Fruit fly (Drosophila melanogaster) whole organism, prepupa: ENCODE results near the gene ppk11.

ENCODE experiments used
- Blimp-1 ChIP-seq: fragments of 200-800 bp; sonication (Bioruptor generic); optimal IDR thresholded peaks from 3 replicates; lab custom pipeline; 2017; ENCODE audit warnings: missing biosample characterization, missing genetic modification characterization, mild to moderate bottlenecking, moderate library complexity, missing genetic modification reagents
- CG10631 ChIP-seq: fragments of 200-800 bp; sonication (Bioruptor generic); optimal IDR thresholded peaks from 2 replicates; lab custom pipeline; 2016; ENCODE audit warnings: missing biosample characterization, missing genetic modification characterization
- CG10669 ChIP-seq: fragments of 200-800 bp; sonication (Bioruptor generic); optimal IDR thresholded peaks from 3 replicates; lab custom pipeline; 2018; ENCODE audit warnings: missing biosample characterization, mild to moderate bottlenecking, missing genetic modification characterization, moderate library complexity
- CG11294 ChIP-seq: fragments of 200-800 bp; sonication (Bioruptor generic); IDR thresholded peaks from 2 replicates; pipeline ENCODE4 v1.3.6; 2022; ENCODE audit warnings: missing biosample characterization, missing genetic modification characterization
- CG11902 ChIP-seq: fragments of 200-800 bp; sonication (Bioruptor generic); optimal IDR thresholded peaks from 3 replicates; lab custom pipeline; 2016; ENCODE audit warnings: missing biosample characterization, missing genetic modification characterization
- CG15336 ChIP-seq: fragments of 200-800 bp; sonication (Bioruptor generic); IDR thresholded peaks from 2 replicates; pipeline ENCODE4 v1.3.6; 2022; ENCODE audit warnings: missing biosample characterization, missing genetic modification characterization
- CG1621 ChIP-seq: fragments of 200-800 bp; sonication (Bioruptor generic); optimal IDR thresholded peaks from 3 replicates; lab custom pipeline; 2018; ENCODE audit warnings: missing biosample characterization, mild to moderate bottlenecking, missing genetic modification characterization
- CG3032 ChIP-seq: fragments of 200-800 bp; optimal IDR thresholded peaks from 2 replicates; lab custom pipeline; 2019; ENCODE audit warnings: missing biosample characterization, mild to moderate bottlenecking, missing genetic modification characterization, moderate library complexity
- CG31627 ChIP-seq: fragments of 200-800 bp; sonication (Bioruptor generic); optimal IDR thresholded peaks from 3 replicates; lab custom pipeline; 2016; ENCODE audit warnings: missing biosample characterization, missing genetic modification characterization
- CG32006 ChIP-seq: fragments of 200-800 bp; sonication (Bioruptor generic); optimal IDR thresholded peaks from 3 replicates; lab custom pipeline; 2017; ENCODE audit warnings: missing biosample characterization, mild to moderate bottlenecking, missing genetic modification characterization
- CG34406 ChIP-seq: fragments of 200-800 bp; sonication (Bioruptor generic); optimal IDR thresholded peaks from 3 replicates; lab custom pipeline; 2016; ENCODE audit warnings: missing biosample characterization, missing genetic modification characterization
- CG3919 ChIP-seq: fragments of 200-800 bp; sonication (Bioruptor generic); optimal IDR thresholded peaks from 3 replicates; lab custom pipeline; 2016; ENCODE audit warnings: missing biosample characterization, missing genetic modification characterization
- CG4318 ChIP-seq: fragments of 200-800 bp; sonication (Bioruptor generic); optimal IDR thresholded peaks from 3 replicates; lab custom pipeline; 2017; ENCODE audit warnings: missing biosample characterization, mild to moderate bottlenecking, missing genetic modification characterization
- CG6163 ChIP-seq: fragments of 200-800 bp; sonication (Bioruptor generic); IDR thresholded peaks from 3 replicates; pipeline ENCODE4 v1.3.6; 2022; ENCODE audit warnings: missing biosample characterization, missing genetic modification characterization
- CG6276 ChIP-seq: fragments of 200-800 bp; sonication (Bioruptor generic); optimal IDR thresholded peaks from 2 replicates; lab custom pipeline; 2017; ENCODE audit warnings: missing biosample characterization, mild to moderate bottlenecking, missing genetic modification characterization
- CG6792 ChIP-seq: fragments of 200-800 bp; sonication (Bioruptor generic); optimal IDR thresholded peaks from 3 replicates; lab custom pipeline; 2016; ENCODE audit warnings: missing biosample characterization, missing genetic modification characterization
- CG6854 ChIP-seq: fragments of 200-800 bp; sonication (Bioruptor generic); optimal IDR thresholded peaks from 2 replicates; lab custom pipeline; 2017; ENCODE audit warnings: missing biosample characterization, mild to moderate bottlenecking, missing genetic modification characterization
- CG8119 ChIP-seq: fragments of 200-800 bp; sonication (Bioruptor generic); IDR thresholded peaks from 3 replicates; pipeline ENCODE4 v1.3.6; 2022; ENCODE audit warnings: missing biosample characterization, missing genetic modification characterization
- CG8632 ChIP-seq: fragments of 200-800 bp; sonication (Bioruptor generic); optimal IDR thresholded peaks from 3 replicates; lab custom pipeline; 2016; ENCODE audit warnings: missing biosample characterization, missing genetic modification characterization
- Eip78C ChIP-seq: fragments of 200-800 bp; sonication (Bioruptor generic); peaks from one replicate; lab custom pipeline; 2016; ENCODE audit warnings: missing biosample characterization, missing genetic modification characterization
- Eip93F ChIP-seq: fragments of 200-800 bp; sonication (Bioruptor generic); optimal IDR thresholded peaks from 2 replicates; lab custom pipeline; 2016; ENCODE audit warnings: missing biosample characterization, mild to moderate bottlenecking, missing genetic modification characterization
- Ets21C ChIP-seq: fragments of 200-800 bp; sonication (Bioruptor generic); optimal IDR thresholded peaks from 3 replicates; lab custom pipeline; 2016; ENCODE audit warnings: missing biosample characterization, missing genetic modification characterization
- Ets96B ChIP-seq: fragments of 200-800 bp; optimal IDR thresholded peaks from 2 replicates; lab custom pipeline; 2019; ENCODE audit warnings: missing biosample characterization, mild to moderate bottlenecking, missing genetic modification characterization, moderate library complexity
- Gug ChIP-seq: fragments of 200-800 bp; sonication (Bioruptor generic); IDR thresholded peaks from 2 replicates; pipeline ENCODE4 v1.3.6; 2022; ENCODE audit warnings: missing biosample characterization, missing genetic modification characterization
- Hr39 ChIP-seq: fragments of 200-800 bp; sonication (Bioruptor generic); optimal IDR thresholded peaks from 2 replicates; lab custom pipeline; 2016; ENCODE audit warnings: missing biosample characterization, missing genetic modification characterization
- Hr4 ChIP-seq: fragments of 200-800 bp; sonication (Bioruptor generic); optimal IDR thresholded peaks from 3 replicates; lab custom pipeline; 2016; ENCODE audit warnings: missing biosample characterization, missing genetic modification characterization
- Lpt ChIP-seq: fragments of 200-800 bp; sonication (Bioruptor generic); optimal IDR thresholded peaks from 3 replicates; lab custom pipeline; 2016; ENCODE audit warnings: missing biosample characterization, missing genetic modification characterization
- Met ChIP-seq: fragments of 200-800 bp; sonication (Bioruptor generic); optimal IDR thresholded peaks from 3 replicates; lab custom pipeline; 2016; ENCODE audit warnings: missing biosample characterization, missing genetic modification characterization
- Smox ChIP-seq: fragments of 200-800 bp; sonication (Bioruptor generic); optimal IDR thresholded peaks from 3 replicates; lab custom pipeline; 2016; ENCODE audit warnings: missing biosample characterization, missing genetic modification characterization
- Sox102F ChIP-seq: fragments of 200-800 bp; sonication (Bioruptor generic); optimal IDR thresholded peaks from 2 replicates; lab custom pipeline; 2016; ENCODE audit warnings: missing biosample characterization, mild to moderate bottlenecking, missing genetic modification characterization
- Sox14 ChIP-seq: fragments of 200-800 bp; sonication (Bioruptor generic); optimal IDR thresholded peaks from 3 replicates; lab custom pipeline; 2016; ENCODE audit warnings: missing biosample characterization, missing genetic modification characterization
- Sox15 ChIP-seq: fragments of 200-800 bp; sonication (Bioruptor generic); optimal IDR thresholded peaks from 3 replicates; lab custom pipeline; 2016; ENCODE audit warnings: missing biosample characterization, missing genetic modification characterization
- achi ChIP-seq: fragments of 200-800 bp; sonication (Bioruptor generic); optimal IDR thresholded peaks from 3 replicates; lab custom pipeline; 2016; ENCODE audit warnings: missing biosample characterization, missing genetic modification characterization
- acj6 ChIP-seq: fragments of 200-800 bp; sonication (Bioruptor generic); optimal IDR thresholded peaks from 3 replicates; lab custom pipeline; 2016; ENCODE audit warnings: missing biosample characterization, missing genetic modification characterization
- cyc ChIP-seq: fragments of 200-800 bp; sonication (Bioruptor generic); optimal IDR thresholded peaks from 3 replicates; lab custom pipeline; 2016; ENCODE audit warnings: missing biosample characterization, missing genetic modification characterization
- dsx ChIP-seq: fragments of 200-800 bp; optimal IDR thresholded peaks from 3 replicates; lab custom pipeline; 2019; ENCODE audit warnings: missing biosample characterization, mild to moderate bottlenecking, missing genetic modification characterization, moderate library complexity; ENCODE audit not compliant: poor library complexity, severe bottlenecking
- eg ChIP-seq: fragments of 200-800 bp; sonication (Bioruptor generic); IDR thresholded peaks from 3 replicates; pipeline ENCODE4 v1.3.6; 2022; ENCODE audit warnings: missing biosample characterization, missing genetic modification characterization
- esn ChIP-seq: fragments of 200-800 bp; sonication (Bioruptor generic); optimal IDR thresholded peaks from 2 replicates; lab custom pipeline; 2016; ENCODE audit warnings: missing biosample characterization, mild to moderate bottlenecking, missing genetic modification characterization, moderate library complexity
- fd85E ChIP-seq: fragments of 200-800 bp; sonication (Bioruptor generic); optimal IDR thresholded peaks from 3 replicates; lab custom pipeline; 2016; ENCODE audit warnings: missing biosample characterization, missing genetic modification characterization
- fkh ChIP-seq: fragments of 200-800 bp; sonication (Bioruptor generic); optimal IDR thresholded peaks from 3 replicates; lab custom pipeline; 2017; ENCODE audit warnings: missing biosample characterization, mild to moderate bottlenecking, missing genetic modification characterization, moderate library complexity
- lz ChIP-seq: fragments of 200-800 bp; sonication (Bioruptor generic); optimal IDR thresholded peaks from 3 replicates; lab custom pipeline; 2016; ENCODE audit warnings: missing biosample characterization, missing genetic modification characterization
- net ChIP-seq: fragments of 200-800 bp; sonication (Bioruptor generic); optimal IDR thresholded peaks from 3 replicates; lab custom pipeline; 2016; ENCODE audit warnings: missing biosample characterization, missing genetic modification characterization
- pdm3 ChIP-seq: fragments of 200-800 bp; sonication (Bioruptor generic); optimal IDR thresholded peaks from 3 replicates; lab custom pipeline; 2016; ENCODE audit warnings: missing biosample characterization, missing genetic modification characterization
- salr ChIP-seq, 2 experiments: fragments of 200-800 bp; sonication (Bioruptor generic); optimal IDR thresholded peaks; 3 replicates each; lab custom pipeline; 2016 to 2018; ENCODE audit warnings: missing biosample characterization in 2 of 2, missing genetic modification characterization in 2 of 2, mild to moderate bottlenecking in 1 of 2
- ss ChIP-seq, 2 experiments: fragments of 200-800 bp; sonication (Bioruptor generic); optimal IDR thresholded peaks; 2 replicates in 1 of 2; 3 replicates in 1 of 2; lab custom pipeline; 2017 to 2018; ENCODE audit warnings: mild to moderate bottlenecking in 2 of 2, missing biosample characterization in 2 of 2, missing genetic modification characterization in 2 of 2, moderate library complexity in 1 of 2
- svp ChIP-seq: fragments of 200-800 bp; sonication (Bioruptor generic); peaks from one replicate; lab custom pipeline; 2016; ENCODE audit warnings: missing biosample characterization, missing genetic modification characterization
- topi ChIP-seq: fragments of 200-800 bp; sonication (Bioruptor generic); optimal IDR thresholded peaks from 3 replicates; lab custom pipeline; 2016; ENCODE audit warnings: missing biosample characterization, missing genetic modification characterization
- vri ChIP-seq: fragments of 200-800 bp; sonication (Bioruptor generic); optimal IDR thresholded peaks from 3 replicates; lab custom pipeline; 2016; ENCODE audit warnings: missing biosample characterization, mild to moderate bottlenecking, missing genetic modification characterization

Gene ppk11

DNA sequence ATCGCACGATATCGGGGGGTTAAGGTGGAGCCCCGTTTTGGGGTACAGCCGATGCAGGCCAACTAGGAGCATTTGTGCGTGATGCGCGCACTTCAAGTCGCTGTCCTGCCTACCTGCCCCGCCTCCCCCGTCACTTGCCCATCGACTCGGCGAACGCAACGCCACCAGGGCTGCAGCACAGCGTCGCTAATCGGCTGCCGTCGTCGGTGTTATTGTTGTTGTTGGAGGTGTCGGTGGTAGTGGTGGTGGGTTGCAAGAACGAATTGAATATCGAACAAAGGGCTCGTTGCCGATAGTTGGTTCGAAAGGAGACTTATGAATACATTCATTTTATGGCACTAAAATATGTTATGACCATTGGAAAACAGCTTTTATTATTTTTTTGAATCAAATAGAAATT lies 16.0 kb downstream of the ppk11 start:
- TF ChIP-seq CG32006 (GFP tag; lab: Kevin White, UChicago): peak; percentile 49
- TF ChIP-seq Blimp-1 (GFP tag; lab: Kevin White, UChicago): no peak
- TF ChIP-seq ss (GFP tag; optimal IDR thresholded peaks at IDR 0.05; lab: Kevin White, UChicago): peak in 1 of 2 experiments; percentile 67
- TF ChIP-seq dsx: peak; percentile 21
- peak; percentile 26 for TF ChIP-seq Sox15 (GFP tag; lab: Kevin White, UChicago)
- TF ChIP-seq Eip93F: no peak
- peak; percentile 34 for TF ChIP-seq Ets21C
- TF ChIP-seq CG10669: no peak
- no peak for TF ChIP-seq CG34406 (GFP tag; lab: Kevin White, UChicago)
- no peak for TF ChIP-seq CG8119 (GFP tag; lab: Robert Waterston, UW)
- peak; percentile 16; the same call in 1 of the 2 replicates for TF ChIP-seq CG15336 (GFP tag; lab: Robert Waterston, UW)
- peak; percentile 11 for TF ChIP-seq lz
- peak; percentile 48 for TF ChIP-seq CG3032 (tag; lab: Kevin White, UChicago)
- peak; percentile 48 for TF ChIP-seq Hr39 (GFP tag; lab: Kevin White, UChicago)
- TF ChIP-seq CG6854 (GFP tag; lab: Kevin White, UChicago): peak; percentile 59
- peak; percentile 48 for TF ChIP-seq net
- peak; percentile 14 for TF ChIP-seq cyc (GFP tag; lab: Kevin White, UChicago)
- TF ChIP-seq CG6792 (GFP tag; lab: Kevin White, UChicago): peak; percentile 36
- no peak for TF ChIP-seq CG11902 (GFP tag; lab: Kevin White, UChicago)
- peak; percentile 25 for TF ChIP-seq acj6 (GFP tag; lab: Kevin White, UChicago)
- no peak for TF ChIP-seq fd85E (GFP tag; lab: Kevin White, UChicago)
- TF ChIP-seq Ets96B (tag; lab: Kevin White, UChicago): peak; percentile 2
- peak; percentile 66 for TF ChIP-seq esn (GFP tag; lab: Kevin White, UChicago)
- peak; percentile 62 for TF ChIP-seq CG10631 (GFP tag; lab: Kevin White, UChicago)
- no peak for TF ChIP-seq Sox102F (GFP tag; lab: Kevin White, UChicago)
- TF ChIP-seq eg: peak; percentile 62; the same call in 2 of the 3 replicates
- peak; percentile 81 for TF ChIP-seq Sox14 (GFP tag; lab: Kevin White, UChicago)
- TF ChIP-seq CG6163 (GFP tag; lab: Robert Waterston, UW): peak; percentile 78
- TF ChIP-seq svp (GFP tag; lab: Kevin White, UChicago): peak; percentile 72
- peak; percentile 54 for TF ChIP-seq CG31627 (GFP tag; lab: Kevin White, UChicago)
- peak; percentile 58 for TF ChIP-seq CG1621
- TF ChIP-seq Met (GFP tag; lab: Kevin White, UChicago): no peak
- no peak for TF ChIP-seq CG6276 (GFP tag; lab: Kevin White, UChicago)
- peak; percentile 40 for TF ChIP-seq topi (GFP tag; lab: Kevin White, UChicago)
- no peak for TF ChIP-seq Hr4 (GFP tag; lab: Kevin White, UChicago)
- TF ChIP-seq achi: peak; percentile 34
- TF ChIP-seq CG8632 (GFP tag; lab: Kevin White, UChicago): no peak
- TF ChIP-seq Gug (GFP tag; lab: Robert Waterston, UW): peak; percentile 40
- TF ChIP-seq CG3919: no peak
- TF ChIP-seq CG11294 (GFP tag; lab: Robert Waterston, UW): 0 out of 2 replicates have a peak, but pooled peaks have one; percentile 10

DNA sequence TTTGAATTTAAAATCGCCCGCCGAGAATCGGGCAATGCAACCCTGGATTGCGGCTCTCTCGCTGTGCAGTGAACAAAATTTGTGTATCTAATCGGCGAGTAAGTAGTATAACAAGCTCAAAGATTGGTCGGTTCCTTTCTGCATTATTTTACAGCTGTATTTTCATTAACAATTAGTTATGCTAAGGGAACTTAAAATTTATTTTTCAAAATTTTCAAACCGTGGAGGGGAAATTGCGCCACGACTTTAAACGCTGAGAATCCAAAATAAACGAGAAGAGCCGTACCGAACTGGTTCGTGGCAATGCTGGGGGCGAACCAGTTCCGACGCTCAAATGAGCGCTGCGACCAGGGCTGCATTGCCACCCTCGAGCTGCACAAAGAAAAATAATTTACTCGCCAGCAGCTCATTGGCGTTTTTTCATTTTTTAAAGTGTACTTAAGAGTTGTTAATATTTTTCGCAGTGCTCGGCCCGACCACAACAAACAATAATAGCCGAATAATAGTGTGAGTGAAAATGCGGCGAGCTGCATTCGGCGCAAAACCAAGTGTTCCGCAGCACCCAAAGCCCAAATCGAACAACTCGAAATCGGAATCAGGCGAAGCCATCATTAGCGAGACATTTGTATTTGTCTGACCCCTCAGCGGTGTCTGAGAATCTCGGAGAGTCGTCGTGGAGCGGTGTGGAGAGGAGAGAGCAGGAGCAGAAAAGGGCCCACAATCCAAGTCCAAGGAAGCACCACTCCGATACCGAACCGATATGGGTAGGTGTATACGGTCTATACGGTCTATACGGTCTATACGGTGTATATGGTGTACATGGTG lies 16.6 kb downstream of the ppk11 start, which contains the start of gene zf30C:
TSS of gene zf30C (plus strand) at position 353 of the 825 bp plus-strand sequence.
- peak; percentile 87 for TF ChIP-seq Sox102F (GFP tag; lab: Kevin White, UChicago)
- TF ChIP-seq Sox14 (GFP tag; lab: Kevin White, UChicago): peak; percentile 94
- TF ChIP-seq vri (GFP tag; lab: Kevin White, UChicago): peak; percentile 84
- TF ChIP-seq Eip78C: peak; percentile 96
- TF ChIP-seq achi: peak; percentile 90
- TF ChIP-seq Smox (GFP tag; lab: Kevin White, UChicago): peak; percentile 87
- TF ChIP-seq pdm3 (GFP tag; lab: Kevin White, UChicago): peak; percentile 93
- peak; percentile 93 for TF ChIP-seq esn (GFP tag; lab: Kevin White, UChicago)
- TF ChIP-seq Lpt (GFP tag; lab: Kevin White, UChicago): peak; percentile 78
- TF ChIP-seq CG10669: peak; percentile 73
- TF ChIP-seq Hr39 (GFP tag; lab: Kevin White, UChicago): peak; percentile 95
- peak; percentile 73 for TF ChIP-seq CG4318 (GFP tag; lab: Kevin White, UChicago)
- peak; percentile 89 for TF ChIP-seq Met (GFP tag; lab: Kevin White, UChicago)
- TF ChIP-seq CG10631 (GFP tag; lab: Kevin White, UChicago): peak; percentile 91
- TF ChIP-seq fd85E (GFP tag; lab: Kevin White, UChicago): peak; percentile 53
- TF ChIP-seq CG31627 (GFP tag; lab: Kevin White, UChicago): peak; percentile 94
- peak; percentile 75 for TF ChIP-seq CG15336 (GFP tag; lab: Robert Waterston, UW)
- peak; percentile 45 to 83 for TF ChIP-seq salr (GFP tag; optimal IDR thresholded peaks at IDR 0.05; lab: Kevin White, UChicago)
- peak; percentile 40 for TF ChIP-seq fkh (GFP tag; lab: Kevin White, UChicago)
- TF ChIP-seq CG3919: peak; percentile 96
- peak; percentile 86 for TF ChIP-seq CG11902 (GFP tag; lab: Kevin White, UChicago)
- peak; percentile 83 for TF ChIP-seq CG6792 (GFP tag; lab: Kevin White, UChicago)
